Fruit fly (Drosophila melanogaster) whole organism, embryonic: ENCODE measurements around the gene CG2663.
A peak's percentile ranks its signal among the peaks of the same experiment; 100 is the strongest.

Experiments used
- Adf1 ChIP-seq: fragments of 200-800 bp; sonication (Bioruptor generic); IDR thresholded peaks from 2 replicates; pipeline ENCODE4 v1.3.6; 2022; ENCODE audit warnings: missing biosample characterization, missing genetic modification characterization
- Atf3 ChIP-seq: fragments of 200-800 bp; sonication (Bioruptor generic); optimal IDR thresholded peaks from 3 replicates; lab custom pipeline; 2016; ENCODE audit warnings: missing biosample characterization, missing genetic modification characterization
- Blimp-1 ChIP-seq: fragments of 200-800 bp; sonication (Bioruptor generic); optimal IDR thresholded peaks from 3 replicates; lab custom pipeline; 2018; ENCODE audit warnings: missing biosample characterization, missing genetic modification characterization, mild to moderate bottlenecking, moderate library complexity, missing genetic modification reagents
- BtbVII ChIP-seq: fragments of 200-800 bp; sonication (Bioruptor generic); optimal IDR thresholded peaks from 3 replicates; lab custom pipeline; 2017; ENCODE audit warnings: missing biosample characterization, mild to moderate bottlenecking, missing genetic modification characterization
- CG10321 ChIP-seq: fragments of 200-800 bp; sonication (Bioruptor generic); IDR thresholded peaks from 2 replicates; pipeline ENCODE4 v1.3.6; 2022; ENCODE audit warnings: missing biosample characterization, missing genetic modification characterization
- CG11247 ChIP-seq: fragments of 200-800 bp; sonication (Bioruptor generic); IDR thresholded peaks from 2 replicates; pipeline ENCODE4 v1.3.6; 2022; ENCODE audit warnings: missing biosample characterization, missing genetic modification characterization
- CG11695 ChIP-seq: fragments of 200-800 bp; sonication (Bioruptor generic); IDR thresholded peaks from 3 replicates; pipeline ENCODE4 v1.3.6; 2022; ENCODE audit warnings: missing biosample characterization, missing genetic modification characterization
- CG11696 ChIP-seq: fragments of 200-800 bp; sonication (Bioruptor generic); IDR thresholded peaks from 2 replicates; pipeline ENCODE4 v1.3.6; 2022; ENCODE audit warnings: missing biosample characterization, missing genetic modification characterization
- CG12769 ChIP-seq: fragments of 200-800 bp; sonication (Bioruptor generic); optimal IDR thresholded peaks from 2 replicates; lab custom pipeline; 2019; ENCODE audit warnings: missing biosample characterization, mild to moderate bottlenecking, missing genetic modification characterization, moderate library complexity
- CG13287 ChIP-seq: fragments of 200-800 bp; sonication (Bioruptor generic); IDR thresholded peaks from 2 replicates; pipeline ENCODE4 v1.3.6; 2022; ENCODE audit warnings: missing biosample characterization, missing genetic modification characterization; ENCODE audit not compliant: partially characterized antibody
- CG15073 ChIP-seq: fragments of 200-800 bp; sonication (Bioruptor generic); optimal IDR thresholded peaks from 2 replicates; lab custom pipeline; 2016; ENCODE audit warnings: missing biosample characterization, missing genetic modification characterization
- CG16813 ChIP-seq: fragments of 200-800 bp; sonication (Bioruptor generic); IDR thresholded peaks from 3 replicates; pipeline ENCODE4 v1.3.6; 2022; ENCODE audit warnings: missing biosample characterization, missing genetic modification characterization; ENCODE audit not compliant: partially characterized antibody
- CG17385 ChIP-seq: fragments of 200-800 bp; sonication (Bioruptor generic); optimal IDR thresholded peaks from 3 replicates; lab custom pipeline; 2018; ENCODE audit warnings: missing biosample characterization, mild to moderate bottlenecking, missing genetic modification characterization
- CG18619 ChIP-seq: fragments of 200-800 bp; sonication (Bioruptor generic); optimal IDR thresholded peaks from 3 replicates; lab custom pipeline; 2017; ENCODE audit warnings: missing biosample characterization, mild to moderate bottlenecking, missing genetic modification characterization
- CG18764 ChIP-seq: fragments of 200-800 bp; sonication (Bioruptor generic); optimal IDR thresholded peaks from 3 replicates; lab custom pipeline; 2016; ENCODE audit warnings: missing biosample characterization, missing genetic modification characterization
- CG7786 ChIP-seq: fragments of 200-800 bp; sonication (Bioruptor generic); optimal IDR thresholded peaks from 2 replicates; lab custom pipeline; 2016; ENCODE audit warnings: missing biosample characterization, missing genetic modification characterization
- CG7963 ChIP-seq: fragments of 200-800 bp; sonication (Bioruptor generic); IDR thresholded peaks from 3 replicates; pipeline ENCODE4 v1.3.6; 2022; ENCODE audit warnings: missing biosample characterization, missing genetic modification characterization; ENCODE audit not compliant: partially characterized antibody
- CG8765 ChIP-seq: fragments of 200-800 bp; sonication (Bioruptor generic); IDR thresholded peaks from 2 replicates; pipeline ENCODE4 v1.3.6; 2022; ENCODE audit warnings: missing biosample characterization, missing genetic modification characterization
- Deaf1 ChIP-seq: fragments of 200-800 bp; optimal IDR thresholded peaks from 3 replicates; lab custom pipeline; 2019; ENCODE audit warnings: missing biosample characterization, mild to moderate bottlenecking, missing genetic modification characterization, moderate library complexity
- Ets97D ChIP-seq: fragments of 200-800 bp; sonication (Bioruptor generic); optimal IDR thresholded peaks from 3 replicates; lab custom pipeline; 2016; ENCODE audit warnings: missing biosample characterization, missing genetic modification characterization
- Fer3 ChIP-seq: fragments of 200-800 bp; sonication (Bioruptor generic); optimal IDR thresholded peaks from 2 replicates; lab custom pipeline; 2018; ENCODE audit warnings: missing biosample characterization, mild to moderate bottlenecking, missing genetic modification characterization, moderate library complexity
- HLH4C ChIP-seq: fragments of 200-800 bp; sonication (Bioruptor generic); IDR thresholded peaks from 3 replicates; pipeline ENCODE4 v1.3.6; 2022; ENCODE audit warnings: missing biosample characterization, missing genetic modification characterization; ENCODE audit not compliant: partially characterized antibody
- HLH54F ChIP-seq: fragments of 200-800 bp; sonication (Bioruptor generic); optimal IDR thresholded peaks from 3 replicates; lab custom pipeline; 2016; ENCODE audit warnings: missing biosample characterization, missing genetic modification characterization
- Hr78 ChIP-seq, 2 experiments: fragments of 200-800 bp in 1 of 2; fragments of >200 bp in 1 of 2; sonication (Bioruptor generic) in 1 of 2; optimal IDR thresholded peaks; 2 replicates each; lab custom pipeline; 2017 to 2019; ENCODE audit warnings: missing biosample characterization in 2 of 2, missing genetic modification characterization in 2 of 2, mild to moderate bottlenecking in 1 of 2, moderate library complexity in 1 of 2
- Nf-YA ChIP-seq: fragments of 200-800 bp; sonication (Bioruptor generic); IDR thresholded peaks from 2 replicates; pipeline ENCODE4 v1.3.6; 2022; ENCODE audit warnings: missing biosample characterization, missing genetic modification characterization
- Rfx ChIP-seq: fragments of 200-800 bp; sonication (Bioruptor generic); IDR thresholded peaks from 2 replicates; pipeline ENCODE4 v1.3.6; 2022; ENCODE audit warnings: missing biosample characterization, missing genetic modification characterization
- Scr ChIP-seq: fragments of 200-800 bp; sonication (Bioruptor generic); IDR thresholded peaks from 2 replicates; pipeline ENCODE4 v1.3.6; 2022; ENCODE audit warnings: missing biosample characterization, missing genetic modification characterization; ENCODE audit not compliant: partially characterized antibody
- Side ChIP-seq: fragments of 200-800 bp; sonication (Bioruptor generic); optimal IDR thresholded peaks from 2 replicates; lab custom pipeline; 2016; ENCODE audit warnings: missing biosample characterization, missing genetic modification characterization
- Taf1 ChIP-seq: fragments of 200-800 bp; sonication (Bioruptor generic); IDR thresholded peaks from 2 replicates; pipeline ENCODE4 v1.3.6; 2022; ENCODE audit warnings: missing biosample characterization, missing genetic modification characterization
- ato ChIP-seq: fragments of 200-800 bp; sonication (Bioruptor generic); IDR thresholded peaks from 2 replicates; pipeline ENCODE4 v1.3.6; 2022; ENCODE audit warnings: missing biosample characterization, missing genetic modification characterization; ENCODE audit not compliant: partially characterized antibody
- cas ChIP-seq: fragments of 200-800 bp; sonication (Bioruptor generic); IDR thresholded peaks from 2 replicates; pipeline ENCODE4 v1.3.6; 2022; ENCODE audit warnings: missing biosample characterization, missing genetic modification characterization
- emc ChIP-seq: fragments of 200-800 bp; sonication (Bioruptor generic); optimal IDR thresholded peaks from 2 replicates; lab custom pipeline; 2016; ENCODE audit warnings: missing biosample characterization, missing genetic modification characterization
- fd64A ChIP-seq: fragments of 200-800 bp; sonication (Bioruptor generic); optimal IDR thresholded peaks from 3 replicates; lab custom pipeline; 2018; ENCODE audit warnings: missing biosample characterization, mild to moderate bottlenecking, missing genetic modification characterization
- gcm2 ChIP-seq: fragments of 200-800 bp; sonication (Bioruptor generic); optimal IDR thresholded peaks from 2 replicates; lab custom pipeline; 2016; ENCODE audit warnings: missing biosample characterization, missing genetic modification characterization
- ham ChIP-seq: fragments of 200-800 bp; sonication (Bioruptor generic); IDR thresholded peaks from 2 replicates; pipeline ENCODE4 v1.3.6; 2022; ENCODE audit warnings: missing biosample characterization, missing genetic modification characterization
- hb ChIP-seq: fragments of 200-800 bp; sonication (Bioruptor generic); IDR thresholded peaks from 3 replicates; pipeline ENCODE4 v1.3.6; 2022; ENCODE audit warnings: missing biosample characterization, missing genetic modification characterization; ENCODE audit not compliant: partially characterized antibody
- ind ChIP-seq: fragments of 200-800 bp; sonication (Bioruptor generic); optimal IDR thresholded peaks from 3 replicates; lab custom pipeline; 2016; ENCODE audit warnings: missing biosample characterization, missing genetic modification characterization
- klu ChIP-seq: fragments of 200-800 bp; sonication (Bioruptor generic); IDR thresholded peaks from 2 replicates; pipeline ENCODE4 v1.3.6; 2022; ENCODE audit warnings: missing biosample characterization, missing genetic modification characterization
- knrl ChIP-seq: fragments of 200-800 bp; sonication (Bioruptor generic); IDR thresholded peaks from 3 replicates; pipeline ENCODE4 v1.3.6; 2022; ENCODE audit warnings: missing biosample characterization, missing genetic modification characterization; ENCODE audit not compliant: partially characterized antibody
- lmd ChIP-seq: fragments of 200-800 bp; sonication (Bioruptor generic); IDR thresholded peaks from 2 replicates; pipeline ENCODE4 v1.3.6; 2022; ENCODE audit warnings: missing biosample characterization, missing genetic modification characterization
- mirr ChIP-seq: fragments of 200-800 bp; sonication (Bioruptor generic); optimal IDR thresholded peaks from 3 replicates; lab custom pipeline; 2018; ENCODE audit warnings: missing biosample characterization, mild to moderate bottlenecking, missing genetic modification characterization
- onecut ChIP-seq: fragments of 200-800 bp; sonication (Bioruptor generic); IDR thresholded peaks from 2 replicates; pipeline ENCODE4 v1.3.6; 2022; ENCODE audit warnings: missing biosample characterization, missing genetic modification characterization
- pho ChIP-seq: fragments of 200-800 bp; sonication (Bioruptor generic); optimal IDR thresholded peaks from 2 replicates; lab custom pipeline; 2016; ENCODE audit warnings: missing biosample characterization, missing genetic modification characterization
- ranshi ChIP-seq: fragments of 200-800 bp; sonication (Bioruptor generic); IDR thresholded peaks from 2 replicates; pipeline ENCODE4 v1.3.6; 2022; ENCODE audit warnings: missing biosample characterization, missing genetic modification characterization
- rib ChIP-seq: fragments of 200-800 bp; sonication (Bioruptor generic); IDR thresholded peaks from 2 replicates; pipeline ENCODE4 v1.3.6; 2022; ENCODE audit warnings: missing biosample characterization, missing genetic modification characterization
- row ChIP-seq: fragments of 200-800 bp; sonication (Bioruptor generic); IDR thresholded peaks from 3 replicates; pipeline ENCODE4 v1.3.6; 2022; ENCODE audit warnings: missing biosample characterization, missing genetic modification characterization
- shn ChIP-seq: fragments of 200-800 bp; sonication (Bioruptor generic); optimal IDR thresholded peaks from 3 replicates; lab custom pipeline; 2016; ENCODE audit warnings: missing biosample characterization, missing genetic modification characterization
- sima ChIP-seq: fragments of 200-800 bp; sonication (Bioruptor generic); optimal IDR thresholded peaks from 2 replicates; lab custom pipeline; 2016; ENCODE audit warnings: missing biosample characterization, missing genetic modification characterization
- slou ChIP-seq: fragments of 200-800 bp; sonication (Bioruptor generic); optimal IDR thresholded peaks from 3 replicates; lab custom pipeline; 2016; ENCODE audit warnings: missing biosample characterization, missing genetic modification characterization
- sug ChIP-seq: fragments of 200-800 bp; optimal IDR thresholded peaks from 2 replicates; lab custom pipeline; 2019; ENCODE audit warnings: missing biosample characterization, mild to moderate bottlenecking, missing genetic modification characterization, moderate library complexity

Gene CG2663

dm6 chr3R:5368170-5368781 is 35.7 kb downstream of the CG2663 start, which contains the start of gene Cerk (continued):
- TF ChIP-seq fd64A (no peak), CG13287 (GFP tag; lab: Robert Waterston, UW) (peak; percentile 76), Fer3 (tag; lab: Kevin White, UChicago) (peak; percentile 36), Side (peak; percentile 22), BtbVII (GFP tag; lab: Kevin White, UChicago) (no peak), rib (GFP tag; lab: Robert Waterston, UW) (no peak), slou (no peak), CG8765 (no peak), pho (no peak), hb (GFP tag; lab: Robert Waterston, UW) (no peak), HLH54F (GFP tag; lab: Kevin White, UChicago) (peak; percentile 28), CG18619 (GFP tag; lab: Kevin White, UChicago) (no peak), CG18764 (GFP tag; lab: Kevin White, UChicago) (no peak), Blimp-1 (GFP tag; lab: Kevin White, UChicago) (no peak), cas (GFP tag; lab: Robert Waterston, UW) (no peak), CG7786 (GFP tag; lab: Kevin White, UChicago) (peak; percentile 20), CG11696 (GFP tag; lab: Robert Waterston, UW) (no peak), ato (0 out of 2 replicates have a peak, but pooled peaks have one; percentile 28), HLH4C (peak; percentile 59; the same call in 2 of the 3 replicates), emc (GFP tag; lab: Kevin White, UChicago) (no peak), Nf-YA (GFP tag; lab: Robert Waterston, UW) (no peak), shn (GFP tag; lab: Kevin White, UChicago) (peak; percentile 37), CG16813 (GFP tag; lab: Robert Waterston, UW) (peak; percentile 49; the same call in 1 of the 3 replicates), CG15073 (GFP tag; lab: Kevin White, UChicago) (no peak), ranshi (GFP tag; lab: Robert Waterston, UW) (0 out of 2 replicates have a peak, but pooled peaks have one; percentile 10), sima (GFP tag; lab: Kevin White, UChicago) (no peak), gcm2 (GFP tag; lab: Kevin White, UChicago) (no peak), CG11695 (GFP tag; lab: Robert Waterston, UW) (no peak), Taf1 (GFP tag; lab: Robert Waterston, UW) (no peak; the same call in 1 of the 2 replicates), Deaf1 (tag; lab: Kevin White, UChicago) (no peak), CG17385 (GFP tag; lab: Kevin White, UChicago) (peak; percentile 36), CG7963 (GFP tag; lab: Robert Waterston, UW) (no peak), ham (GFP tag; lab: Robert Waterston, UW) (no peak), onecut (GFP tag; lab: Robert Waterston, UW) (peak; percentile 51), Atf3 (GFP tag; lab: Kevin White, UChicago) (no peak), Adf1 (GFP tag; lab: Robert Waterston, UW) (no peak), Hr78 (GFP tag; optimal IDR thresholded peaks at IDR 0.05; lab: Kevin White, UChicago) (no peak), CG12769 (tag; lab: Kevin White, UChicago) (peak; percentile 54), CG11247 (GFP tag; lab: Robert Waterston, UW) (no peak), klu (GFP tag; lab: Robert Waterston, UW) (no peak), mirr (GFP tag; lab: Kevin White, UChicago) (no peak), Rfx (GFP tag; lab: Robert Waterston, UW) (peak; percentile 73), Scr (GFP tag; lab: Robert Waterston, UW) (peak; percentile 55), lmd (GFP tag; lab: Robert Waterston, UW) (peak; percentile 48; the same call in 1 of the 2 replicates), CG10321 (GFP tag; lab: Robert Waterston, UW) (no peak), Ets97D (peak; percentile 78), ind (GFP tag; lab: Kevin White, UChicago) (peak; percentile 27), knrl (GFP tag; lab: Robert Waterston, UW) (peak; percentile 65; the same call in 2 of the 3 replicates), row (GFP tag; lab: Robert Waterston, UW) (peak; percentile 87), sug (tag; lab: Kevin White, UChicago) (peak; percentile 32)
